Fruit fly (Drosophila melanogaster): ENCODE measurements around the gene CG43317.

- TF ChIP-seq pad (GFP tag; optimal IDR thresholded peaks at IDR 0.05), result no peak
- peak; percentile 89 for TF ChIP-seq kay (GFP tag; ENCODE audit: borderline replicate concordance)
- TF ChIP-seq CG11617 (GFP tag; optimal IDR thresholded peaks at IDR 0.05), result no peak
- TF ChIP-seq CG5204 (GFP tag; optimal IDR thresholded peaks at IDR 0.05), result no peak
- no peak for TF ChIP-seq Mnt (GFP tag; optimal IDR thresholded peaks at IDR 0.05)
- no peak for TF ChIP-seq bab1 (GFP tag; optimal IDR thresholded peaks at IDR 0.05)
- TF ChIP-seq CG14711 (tag; optimal IDR thresholded peaks at IDR 0.05), result no peak
- no peak for TF ChIP-seq Clk (GFP tag; optimal IDR thresholded peaks at IDR 0.05)
- no peak for TF ChIP-seq toe (GFP tag; optimal IDR thresholded peaks at IDR 0.05)
- TF ChIP-seq cic (GFP tag; optimal IDR thresholded peaks at IDR 0.05), result no peak
- TF ChIP-seq CG7101 (tag; optimal IDR thresholded peaks at IDR 0.05), result no peak
- no peak for TF ChIP-seq cnc (optimal IDR thresholded peaks at IDR 0.05)
Observed at dm6 chr3R:15834375-15835031, at the start of gene CG43317, which contains the start of gene Arpc3A.
